Worm (Caenorhabditis elegans) whole organism, midembryonic: ENCODE results near the gene C04G2.5.

Experiments
- T22C8.4 ChIP-seq: fragments of 200-800 bp; sonication (Bioruptor generic); IDR thresholded peaks from 2 replicates; pipeline ENCODE4 v1.3.6; 2022; ENCODE audit warnings: missing genetic modification characterization, missing compliant biosample characterization
- cog-1 ChIP-seq: sonication (generic microtip); optimal IDR thresholded peaks from 2 replicates; lab custom pipeline; 2016; ENCODE audit warnings: missing genetic modification characterization, missing compliant biosample characterization
- flt-1 ChIP-seq: fragments of 200-800 bp; sonication (Bioruptor generic); IDR thresholded peaks from 2 replicates; pipeline ENCODE4 v1.3.6; 2022; ENCODE audit warnings: missing genetic modification characterization, missing compliant biosample characterization
- klf-2 ChIP-seq: fragments of 200-800 bp; sonication (Bioruptor generic); conservative IDR thresholded peaks from 2 replicates; pipeline ENCODE4 v1.3.6; 2022; ENCODE audit warnings: missing genetic modification reagents, missing genetic modification characterization, missing compliant biosample characterization
- med-1 ChIP-seq: sonication (generic microtip); optimal IDR thresholded peaks from 2 replicates; lab custom pipeline; 2017; ENCODE audit warnings: missing genetic modification characterization, mild to moderate bottlenecking, missing compliant biosample characterization, antibody characterized with exemption, missing genetic modification reagents; ENCODE audit not compliant: insufficient read depth
- ref-1 ChIP-seq: fragments of 200-800 bp; sonication (Bioruptor generic); conservative IDR thresholded peaks from 2 replicates; pipeline ENCODE4 v1.3.6; 2022; ENCODE audit warnings: missing genetic modification reagents, missing genetic modification characterization, missing compliant biosample characterization
- tab-1 ChIP-seq: fragments of 200-800 bp; sonication (Bioruptor generic); IDR thresholded peaks from 2 replicates; pipeline ENCODE4 v1.3.6; 2022; ENCODE audit warnings: missing genetic modification characterization, missing compliant biosample characterization
- ztf-23 ChIP-seq: fragments of 200-800 bp; sonication (Bioruptor generic); IDR thresholded peaks from 2 replicates; pipeline ENCODE4 v1.3.6; 2022; ENCODE audit warnings: missing genetic modification reagents, missing genetic modification characterization, missing compliant biosample characterization
- ztf-29 ChIP-seq: fragments of 200-800 bp; sonication (Bioruptor generic); IDR thresholded peaks from 2 replicates; pipeline ENCODE4 v1.3.6; 2022; ENCODE audit warnings: missing genetic modification reagents, missing genetic modification characterization, missing compliant biosample characterization

ce11 chrIV:10143640-10144039, 48.6 kb upstream of the C04G2.5 start, which contains the start of gene msp-38:
- TF ChIP-seq flt-1 (GFP tag; lab: Robert Waterston, UW) (no peak), ztf-29 (GFP tag; lab: Robert Waterston, UW) (no peak), ztf-23 (GFP tag; lab: Robert Waterston, UW) (no peak), T22C8.4 (GFP tag; lab: Robert Waterston, UW) (no peak), tab-1 (GFP tag; lab: Robert Waterston, UW) (no peak), klf-2 (GFP tag; lab: Robert Waterston, UW) (no peak), med-1 (GFP tag; lab: Kevin White, UChicago) (no peak), cog-1 (tag; lab: Kevin White, UChicago) (no peak), ref-1 (GFP tag; lab: Robert Waterston, UW) (no peak)
